Fruit fly (Drosophila melanogaster): Measurements from ENCODE around the gene P5cr-2.

P5cr-2 gene

DNA sequence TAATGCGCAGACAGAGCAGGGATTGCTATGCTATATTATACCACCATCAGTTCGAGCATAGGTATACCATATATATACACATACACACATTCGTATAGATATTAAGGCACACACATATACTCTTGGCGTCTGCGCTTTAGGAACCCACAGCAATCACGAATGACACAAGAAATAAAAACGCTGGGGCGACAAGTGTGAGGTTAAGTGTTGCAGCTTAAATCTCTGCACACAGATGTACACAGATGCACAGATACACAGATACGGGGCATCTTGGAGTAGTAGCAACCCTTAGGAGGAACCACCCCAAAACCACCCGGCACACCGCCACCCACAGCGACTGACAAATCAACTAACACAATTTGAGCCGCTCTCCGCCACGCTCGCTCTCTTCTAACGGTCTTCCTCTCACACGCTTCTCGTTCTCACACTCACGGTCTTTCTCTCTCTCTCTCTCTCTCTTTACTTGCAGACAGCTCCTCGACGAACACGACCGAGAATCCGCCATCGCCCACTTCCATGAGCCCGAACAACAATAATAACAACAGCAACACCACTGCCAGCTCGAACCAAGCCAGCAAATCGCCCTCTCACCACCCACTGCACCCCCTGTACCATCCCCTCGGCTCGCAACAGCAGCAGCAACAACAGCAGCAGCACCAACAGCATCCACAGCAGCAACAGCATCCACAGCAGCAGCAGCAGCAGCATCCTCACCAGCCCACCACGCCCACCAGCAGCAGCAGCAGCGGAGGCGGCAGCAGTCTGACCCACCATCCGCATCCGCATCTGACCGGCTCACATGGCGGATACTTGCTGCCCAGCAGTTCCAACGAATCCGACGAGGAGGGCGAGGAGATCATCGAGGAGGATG is 32.2 kb downstream of the P5cr-2 start:
- no peak for TF ChIP-seq br (GFP tag; optimal IDR thresholded peaks at IDR 0.05)
- no peak for TF ChIP-seq OdsH (GFP tag; optimal IDR thresholded peaks at IDR 0.05)
- TF ChIP-seq Dfd (GFP tag; optimal IDR thresholded peaks at IDR 0.05) = peak; percentile 85

DNA sequence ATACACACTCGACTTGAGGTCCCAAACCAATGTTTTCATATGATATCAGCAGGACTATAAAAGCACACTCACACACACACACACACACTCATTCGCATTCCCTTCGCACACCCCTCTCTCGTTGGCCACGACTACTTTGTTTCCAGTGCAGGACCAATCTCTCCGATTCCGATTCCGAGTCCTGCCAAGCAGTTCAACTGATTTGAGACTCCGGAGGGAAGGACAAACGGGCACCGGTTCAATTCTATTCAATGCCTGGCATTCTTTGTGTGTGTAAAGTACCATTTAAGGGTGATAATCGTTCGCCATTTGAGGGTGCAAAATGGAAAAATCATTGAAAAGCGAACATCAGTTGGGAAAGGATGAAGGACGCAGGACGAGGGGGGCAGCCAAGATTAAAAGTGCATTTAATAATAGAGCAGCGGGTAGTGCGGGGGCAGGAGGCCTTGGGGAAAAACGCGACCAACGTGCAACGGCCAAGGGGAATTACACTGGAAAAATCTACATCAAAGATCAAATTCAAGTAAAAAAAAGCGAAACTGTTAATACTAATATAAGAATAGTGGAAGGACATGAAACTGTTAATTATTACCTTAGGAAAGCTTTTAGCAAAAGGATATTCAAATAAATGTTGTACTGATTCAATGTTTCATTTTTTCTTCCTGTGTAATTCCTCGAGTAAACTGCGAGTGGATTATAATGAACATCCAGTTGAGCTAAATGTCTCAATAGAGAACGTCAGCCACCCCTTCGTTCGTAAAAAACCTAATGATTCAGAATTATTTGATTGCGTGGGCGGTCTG is 49.2 kb downstream of the P5cr-2 start:
- TF ChIP-seq rgr (GFP tag; optimal IDR thresholded peaks at IDR 0.05) (peak; percentile 23), HLH106 (tag; optimal IDR thresholded peaks at IDR 0.05) (peak; percentile 53), fru (GFP tag; optimal IDR thresholded peaks at IDR 0.05) (peak; percentile 40), h (GFP tag; optimal IDR thresholded peaks at IDR 0.05) (peak; percentile 44), br (GFP tag; optimal IDR thresholded peaks at IDR 0.05) (peak; percentile 12), GATAd (GFP tag; optimal IDR thresholded peaks at IDR 0.05) (no peak), foxo (GFP tag; optimal IDR thresholded peaks at IDR 0.05) (peak in 1 of 2 experiments; percentile 57), usp (GFP tag; optimal IDR thresholded peaks at IDR 0.05) (no peak), Sp1 (GFP tag; optimal IDR thresholded peaks at IDR 0.05) (peak; percentile 52), Dfd (GFP tag; optimal IDR thresholded peaks at IDR 0.05) (peak; percentile 23), dmrt93B (GFP tag; optimal IDR thresholded peaks at IDR 0.05) (no peak), OdsH (GFP tag; optimal IDR thresholded peaks at IDR 0.05) (peak; percentile 22), ey (GFP tag; optimal IDR thresholded peaks at IDR 0.05) (peak; percentile 29)

Data from whole organism, wandering third instar larva.